Worm (Caenorhabditis elegans): ENCODE measurements around the gene Y56A3A.41.

ce11 chrIII:11921658-11922098 lies 28.8 kb upstream of the Y56A3A.41 start, which contains the start of gene Y56A3A.22:
- TF ChIP-seq nhr-12 (tag; optimal IDR thresholded peaks at IDR 0.05) (no peak), pag-3 (tag; optimal IDR thresholded peaks at IDR 0.05; ENCODE audit: borderline replicate concordance, insufficient read depth) (no peak), ces-1 (GFP tag; optimal IDR thresholded peaks at IDR 0.05) (no peak), lsy-2 (tag; optimal IDR thresholded peaks at IDR 0.05) (peak in 1 of 2 experiments; percentile 7), efl-3 (GFP tag; optimal IDR thresholded peaks at IDR 0.05) (no peak), unc-62 (GFP tag; optimal IDR thresholded peaks at IDR 0.05) (no peak), zag-1 (tag; optimal IDR thresholded peaks at IDR 0.05) (no peak), ceh-82 (tag; optimal IDR thresholded peaks at IDR 0.05) (no peak)
